Worm (Caenorhabditis elegans) whole organism, early embryonic: ENCODE measurements around the gene Y50D4A.4.

Experiments used
- F13C5.2 ChIP-seq: sonication (generic microtip); optimal IDR thresholded peaks from 2 replicates; lab custom pipeline; 2017; ENCODE audit warnings: mild to moderate bottlenecking, missing genetic modification characterization, inconsistent platforms, missing compliant biosample characterization
- aly-1 ChIP-seq: sonication (generic microtip); optimal IDR thresholded peaks from 2 replicates; lab custom pipeline; 2016; ENCODE audit warnings: missing genetic modification characterization, missing compliant biosample characterization
- ama-1 ChIP-seq: fragments of 150-350 bp; optimal IDR thresholded peaks from 2 replicates; lab custom pipeline; 2014
- ceh-13 ChIP-seq: fragments of 200-800 bp; sonication (Bioruptor generic); optimal IDR thresholded peaks from 2 replicates; lab custom pipeline; 2018; ENCODE audit warnings: mild to moderate bottlenecking, missing genetic modification characterization, missing compliant biosample characterization
- ceh-36 ChIP-seq: sonication (generic microtip); optimal IDR thresholded peaks from 2 replicates; lab custom pipeline; 2016; ENCODE audit warnings: missing genetic modification characterization, inconsistent platforms, missing compliant biosample characterization
- flt-1 ChIP-seq: fragments of 200-800 bp; sonication (Bioruptor generic); IDR thresholded peaks from 2 replicates; pipeline ENCODE4 v1.3.6; 2022; ENCODE audit warnings: missing genetic modification characterization, missing compliant biosample characterization
- hmbx-1 ChIP-seq: sonication (generic microtip); optimal IDR thresholded peaks from 2 replicates; lab custom pipeline; 2016; ENCODE audit warnings: mild to moderate bottlenecking, missing genetic modification characterization, missing compliant biosample characterization
- hmg-4 ChIP-seq: fragments of 200-800 bp; sonication (Bioruptor generic); optimal IDR thresholded peaks from 2 replicates; lab custom pipeline; 2018; ENCODE audit warnings: mild to moderate bottlenecking, missing genetic modification characterization, missing compliant biosample characterization
- pes-1 ChIP-seq: fragments of 200-800 bp; sonication (Bioruptor generic); IDR thresholded peaks from 2 replicates; pipeline ENCODE4 v1.3.6; 2022; ENCODE audit warnings: missing genetic modification reagents, missing genetic modification characterization, missing compliant biosample characterization
- scrt-1 ChIP-seq: fragments of 200-800 bp; sonication (Bioruptor generic); IDR thresholded peaks from 2 replicates; pipeline ENCODE4 v1.3.6; 2022; ENCODE audit warnings: missing genetic modification characterization, missing compliant biosample characterization
- tra-4 ChIP-seq: sonication (generic microtip); optimal IDR thresholded peaks from 2 replicates; lab custom pipeline; 2017; ENCODE audit warnings: missing genetic modification characterization, missing compliant biosample characterization

Gene Y50D4A.4

ce11 chrV:1141433-1141832, 54.5 kb downstream of the Y50D4A.4 start, which contains the start of gene cutl-22:
Gene cutl-22, plus strand, starts transcription at chrV:1141733.
- TF ChIP-seq flt-1 (GFP tag; lab: Robert Waterston, UW): no peak
- no peak for TF ChIP-seq hmbx-1
- TF ChIP-seq ama-1 (lab: Kevin White, UChicago): no peak
- TF ChIP-seq pes-1 (GFP tag; lab: Robert Waterston, UW): no peak
- no peak for TF ChIP-seq hmg-4 (GFP tag; lab: Kevin White, UChicago)
- no peak for TF ChIP-seq ceh-36 (tag; lab: Kevin White, UChicago)
- TF ChIP-seq tra-4 (tag; lab: Kevin White, UChicago): no peak
- TF ChIP-seq aly-1 (tag; lab: Kevin White, UChicago): no peak
- no peak for TF ChIP-seq scrt-1 (GFP tag; lab: Robert Waterston, UW)
- no peak for TF ChIP-seq ceh-13 (GFP tag; lab: Kevin White, UChicago)
- no peak for TF ChIP-seq F13C5.2 (tag; lab: Kevin White, UChicago)

- TF ChIP-seq ceh-36 (tag; lab: Kevin White, UChicago) (peak; percentile 70), hmg-4 (GFP tag; lab: Kevin White, UChicago) (no peak)
Measured at ce11 chrV:1140806-1141205, 55.1 kb downstream of the Y50D4A.4 start.
